Worm (Caenorhabditis elegans): ENCODE results near the gene hrpu-1.

DNA sequence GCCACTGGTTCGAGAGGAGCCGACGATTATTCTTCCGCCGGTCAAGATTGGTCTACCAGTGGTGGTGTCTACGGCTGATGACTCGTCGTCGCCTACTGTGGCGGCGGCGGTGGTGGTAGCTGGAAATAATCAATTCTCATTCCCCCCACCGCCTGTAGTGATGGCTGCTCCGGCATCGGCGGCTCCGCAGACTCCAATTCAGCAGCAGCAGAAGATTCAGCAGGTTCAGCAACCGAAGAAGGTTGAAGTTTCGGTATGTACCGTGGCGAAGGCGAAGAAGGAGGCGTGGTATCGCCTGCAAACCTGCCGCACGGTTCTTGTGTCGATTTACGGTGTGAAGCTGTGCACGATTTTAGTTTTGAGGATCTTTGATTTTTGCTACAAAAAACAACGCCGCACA, 6.7 kb downstream of the hrpu-1 start:
- TF ChIP-seq flt-1 (GFP tag; IDR thresholded peaks at IDR 0.05) (no peak), B0310.2 (tag; optimal IDR thresholded peaks at IDR 0.05) (no peak), hnd-1 (tag; optimal IDR thresholded peaks at IDR 0.05) (no peak), tbx-11 (GFP tag; IDR thresholded peaks at IDR 0.05) (no peak), ama-1 (optimal IDR thresholded peaks at IDR 0.05) (no peak), tra-4 (tag; optimal IDR thresholded peaks at IDR 0.05) (no peak), hmbx-1 (tag; optimal IDR thresholded peaks at IDR 0.05) (no peak), F13C5.2 (tag; optimal IDR thresholded peaks at IDR 0.05) (no peak), hmg-4 (GFP tag; optimal IDR thresholded peaks at IDR 0.05) (no peak), scrt-1 (GFP tag; IDR thresholded peaks at IDR 0.05) (no peak), tbx-37 (GFP tag; conservative IDR thresholded peaks at IDR 0.05) (no peak), aly-1 (tag; optimal IDR thresholded peaks at IDR 0.05) (no peak)

All from whole organism, early embryonic.